Worm (Caenorhabditis elegans) whole organism, mixed stage, embryonic: ENCODE measurements around the gene romo-1.

Experiments
- M03D4.4 ChIP-seq: sonication (generic microtip); optimal IDR thresholded peaks from 2 replicates; lab custom pipeline; 2017; ENCODE audit warnings: mild to moderate bottlenecking, missing genetic modification characterization, missing compliant biosample characterization
- bed-3 ChIP-seq: fragments of 200-800 bp; sonication (Bioruptor generic); optimal IDR thresholded peaks from 3 replicates; lab custom pipeline; 2018; ENCODE audit warnings: mild to moderate bottlenecking, missing genetic modification characterization, moderate library complexity, missing compliant biosample characterization
- blmp-1 ChIP-seq: fragments of 150-350 bp; optimal IDR thresholded peaks from 2 replicates; lab custom pipeline; 2014; ENCODE audit warnings: missing biosample characterization, missing genetic modification characterization
- ceh-39 ChIP-seq: fragments of 150-350 bp; optimal IDR thresholded peaks from 2 replicates; lab custom pipeline; 2014; ENCODE audit warnings: missing biosample characterization, missing genetic modification characterization
- ceh-43 ChIP-seq: fragments of 200-800 bp; sonication (Bioruptor generic); optimal IDR thresholded peaks from 2 replicates; lab custom pipeline; 2018; ENCODE audit warnings: mild to moderate bottlenecking, missing genetic modification characterization, moderate library complexity, missing compliant biosample characterization
- ceh-83 ChIP-seq: fragments of 200-800 bp; sonication (Bioruptor generic); optimal IDR thresholded peaks from 2 replicates; lab custom pipeline; 2018; ENCODE audit warnings: mild to moderate bottlenecking, missing genetic modification characterization, missing compliant biosample characterization
- ces-1 ChIP-seq: fragments of 150-350 bp; optimal IDR thresholded peaks from 2 replicates; lab custom pipeline; 2014; ENCODE audit warnings: missing biosample characterization, missing genetic modification reagents, missing genetic modification characterization
- cnd-1 ChIP-seq: fragments of 200-800 bp; sonication (Bioruptor generic); optimal IDR thresholded peaks from 2 replicates; lab custom pipeline; 2018; ENCODE audit warnings: mild to moderate bottlenecking, missing genetic modification characterization, missing compliant biosample characterization
- drap-1 ChIP-seq: fragments of 200-800 bp; sonication (Bioruptor generic); optimal IDR thresholded peaks from 3 replicates; lab custom pipeline; 2018; ENCODE audit warnings: mild to moderate bottlenecking, missing genetic modification characterization, missing compliant biosample characterization
- elt-1 ChIP-seq: sonication (generic microtip); optimal IDR thresholded peaks from 2 replicates; lab custom pipeline; 2017; ENCODE audit warnings: missing genetic modification characterization, mild to moderate bottlenecking, missing compliant biosample characterization, antibody characterized with exemption, moderate library complexity, borderline replicate concordance; ENCODE audit not compliant: insufficient read depth
- elt-3 ChIP-seq: fragments of 150-350 bp; optimal IDR thresholded peaks from 2 replicates; lab custom pipeline; 2014; ENCODE audit warnings: missing biosample characterization, missing genetic modification characterization
- flh-1 ChIP-seq: fragments of 200-800 bp; sonication (Bioruptor generic); optimal IDR thresholded peaks from 2 replicates; lab custom pipeline; 2018; ENCODE audit warnings: mild to moderate bottlenecking, missing genetic modification characterization, moderate library complexity, missing compliant biosample characterization
- ham-2 ChIP-seq: fragments of 200-800 bp; sonication (Bioruptor generic); optimal IDR thresholded peaks from 2 replicates; lab custom pipeline; 2018; ENCODE audit warnings: mild to moderate bottlenecking, missing genetic modification characterization, missing compliant biosample characterization
- hlh-1 ChIP-seq: fragments of 150-350 bp; optimal IDR thresholded peaks from 2 replicates; lab custom pipeline; 2014; ENCODE audit warnings: missing biosample characterization, missing genetic modification reagents, missing genetic modification characterization
- lin-13 ChIP-seq: fragments of 150-350 bp; optimal IDR thresholded peaks from 2 replicates; lab custom pipeline; 2014; ENCODE audit warnings: missing biosample characterization, missing genetic modification characterization
- lin-32 ChIP-seq: fragments of 200-800 bp; sonication (Bioruptor generic); optimal IDR thresholded peaks from 2 replicates; lab custom pipeline; 2018; ENCODE audit warnings: mild to moderate bottlenecking, missing genetic modification characterization, missing compliant biosample characterization
- lsy-2 ChIP-seq: fragments of 150-350 bp; optimal IDR thresholded peaks from 2 replicates; lab custom pipeline; 2014; ENCODE audit warnings: missing biosample characterization, missing genetic modification characterization
- mab-5 ChIP-seq: fragments of 150-350 bp; optimal IDR thresholded peaks from 2 replicates; lab custom pipeline; 2014; ENCODE audit warnings: missing biosample characterization, missing genetic modification characterization
- mep-1 ChIP-seq: fragments of 150-350 bp; optimal IDR thresholded peaks from 2 replicates; lab custom pipeline; 2017; ENCODE audit warnings: missing biosample characterization, missing genetic modification reagents, missing genetic modification characterization, inconsistent platforms
- mls-2 ChIP-seq: sonication (generic microtip); optimal IDR thresholded peaks from 2 replicates; lab custom pipeline; 2016; ENCODE audit warnings: mild to moderate bottlenecking, missing genetic modification characterization, moderate library complexity, missing compliant biosample characterization
- nhr-12 ChIP-seq: fragments of 150-350 bp; optimal IDR thresholded peaks from 2 replicates; lab custom pipeline; 2014; ENCODE audit warnings: missing biosample characterization, missing genetic modification characterization
- nhr-2 ChIP-seq: fragments of 150-350 bp; optimal IDR thresholded peaks from 2 replicates; lab custom pipeline; 2014; ENCODE audit warnings: missing biosample characterization, missing genetic modification characterization
- nhr-237 ChIP-seq: fragments of 150-350 bp; optimal IDR thresholded peaks from 2 replicates; lab custom pipeline; 2014; ENCODE audit warnings: missing biosample characterization, missing genetic modification characterization
- nhr-28 ChIP-seq: fragments of 150-350 bp; optimal IDR thresholded peaks from 2 replicates; lab custom pipeline; 2014; ENCODE audit warnings: missing biosample characterization, missing genetic modification characterization
- nhr-76 ChIP-seq: sonication (generic microtip); optimal IDR thresholded peaks from 2 replicates; lab custom pipeline; 2017; ENCODE audit warnings: missing biosample characterization, missing genetic modification characterization
- pha-4 ChIP-seq: fragments of 150-350 bp; optimal IDR thresholded peaks from 2 replicates; lab custom pipeline; 2018; ENCODE audit warnings: missing biosample characterization, missing genetic modification reagents, missing genetic modification characterization
- sem-2 ChIP-seq: fragments of 200-800 bp; sonication (Bioruptor generic); optimal IDR thresholded peaks from 2 replicates; lab custom pipeline; 2018; ENCODE audit warnings: mild to moderate bottlenecking, missing genetic modification characterization, missing compliant biosample characterization
- snpc-4 ChIP-seq: fragments of 150-350 bp; optimal IDR thresholded peaks from 2 replicates; lab custom pipeline; 2014; ENCODE audit warnings: missing biosample characterization, missing genetic modification characterization
- sptf-1 ChIP-seq: sonication (generic microtip); optimal IDR thresholded peaks from 2 replicates; lab custom pipeline; 2017; ENCODE audit warnings: mild to moderate bottlenecking, missing genetic modification characterization, moderate library complexity, missing compliant biosample characterization
- tbx-8 ChIP-seq: fragments of 200-800 bp; sonication (Bioruptor generic); optimal IDR thresholded peaks from 2 replicates; lab custom pipeline; 2018; ENCODE audit warnings: mild to moderate bottlenecking, missing genetic modification characterization, moderate library complexity, missing compliant biosample characterization
- unc-120 ChIP-seq: sonication (generic microtip); optimal IDR thresholded peaks from 2 replicates; lab custom pipeline; 2017; ENCODE audit warnings: missing genetic modification characterization, missing compliant biosample characterization; ENCODE audit not compliant: poor library complexity, severe bottlenecking
- unc-39 ChIP-seq: fragments of 150-350 bp; optimal IDR thresholded peaks from 2 replicates; lab custom pipeline; 2014; ENCODE audit warnings: missing biosample characterization, missing genetic modification characterization
- unc-62 ChIP-seq: fragments of 150-350 bp; optimal IDR thresholded peaks from 2 replicates; lab custom pipeline; 2014; ENCODE audit warnings: missing biosample characterization, missing genetic modification reagents, missing genetic modification characterization
- zip-8 ChIP-seq: fragments of 150-350 bp; optimal IDR thresholded peaks from 2 replicates; lab custom pipeline; 2014; ENCODE audit warnings: missing biosample characterization, missing genetic modification characterization
- ztf-11 ChIP-seq: fragments of 150-350 bp; optimal IDR thresholded peaks from 2 replicates; lab custom pipeline; 2014; ENCODE audit warnings: missing biosample characterization, missing genetic modification characterization

romo-1 gene

ce11 chrII:13199674-13200215 lies 38.0 kb downstream of the romo-1 start, which contains the start of gene btf-1:
Gene btf-1 (plus strand): TSS chrII:13200165.
- TF ChIP-seq blmp-1 (tag; lab: Kevin White, UChicago) (no peak), unc-62 (no peak), lin-32 (GFP tag; lab: Kevin White, UChicago) (no peak), ceh-43 (no peak), unc-120 (tag; lab: Kevin White, UChicago) (peak; percentile 14), elt-3 (tag; lab: Kevin White, UChicago) (no peak), snpc-4 (no peak), ceh-39 (tag; lab: Kevin White, UChicago) (no peak), tbx-8 (peak; percentile 37), nhr-237 (tag; lab: Kevin White, UChicago) (peak; percentile 47), elt-1 (tag; lab: Kevin White, UChicago) (no peak), unc-39 (tag; lab: Kevin White, UChicago) (no peak), lsy-2 (tag; lab: Kevin White, UChicago) (peak; percentile 54), flh-1 (GFP tag; lab: Kevin White, UChicago) (no peak), nhr-2 (tag; lab: Kevin White, UChicago) (no peak), ceh-83 (GFP tag; lab: Kevin White, UChicago) (no peak), ztf-11 (tag; lab: Kevin White, UChicago) (no peak), drap-1 (peak; percentile 26), sptf-1 (peak; percentile 79), ham-2 (GFP tag; lab: Kevin White, UChicago) (no peak), nhr-12 (tag; lab: Kevin White, UChicago) (no peak), ces-1 (GFP tag; lab: Kevin White, UChicago) (peak; percentile 34), hlh-1 (no peak), sem-2 (GFP tag; lab: Kevin White, UChicago) (no peak), M03D4.4 (tag; lab: Kevin White, UChicago) (peak; percentile 14), mab-5 (tag; lab: Kevin White, UChicago) (no peak), nhr-28 (tag; lab: Kevin White, UChicago) (no peak), bed-3 (GFP tag; lab: Kevin White, UChicago) (peak; percentile 13), cnd-1 (tag; lab: Kevin White, UChicago) (peak; percentile 54), lin-13 (tag; lab: Kevin White, UChicago) (peak; percentile 29), zip-8 (tag; lab: Kevin White, UChicago) (no peak), mls-2 (tag; lab: Kevin White, UChicago) (peak; percentile 55), mep-1 (tag; lab: Kevin White, UChicago) (peak; percentile 13), pha-4 (tag; lab: Kevin White, UChicago) (no peak), nhr-76 (tag; lab: Kevin White, UChicago) (no peak)

- TF ChIP-seq M03D4.4 (tag; lab: Kevin White, UChicago) (no peak), blmp-1 (tag; lab: Kevin White, UChicago) (no peak), tbx-8 (no peak), ceh-43 (no peak), unc-62 (no peak), mab-5 (tag; lab: Kevin White, UChicago) (no peak), ztf-11 (tag; lab: Kevin White, UChicago) (no peak), nhr-28 (tag; lab: Kevin White, UChicago) (no peak), cnd-1 (tag; lab: Kevin White, UChicago) (no peak)
These were observed 38.9 kb downstream of the romo-1 start for ce11 chrII:13198845-13199244.

- TF ChIP-seq sptf-1 (no peak), pha-4 (tag; lab: Kevin White, UChicago) (peak; percentile 51), ces-1 (GFP tag; lab: Kevin White, UChicago) (peak; percentile 9), mep-1 (tag; lab: Kevin White, UChicago) (no peak), hlh-1 (no peak)
These were observed 40.9 kb downstream of the romo-1 start for ce11 chrII:13196689-13197280.
